Worm (Caenorhabditis elegans): ENCODE measurements around the gene Y113G7C.1.

The Y113G7C.1 gene

DNA sequence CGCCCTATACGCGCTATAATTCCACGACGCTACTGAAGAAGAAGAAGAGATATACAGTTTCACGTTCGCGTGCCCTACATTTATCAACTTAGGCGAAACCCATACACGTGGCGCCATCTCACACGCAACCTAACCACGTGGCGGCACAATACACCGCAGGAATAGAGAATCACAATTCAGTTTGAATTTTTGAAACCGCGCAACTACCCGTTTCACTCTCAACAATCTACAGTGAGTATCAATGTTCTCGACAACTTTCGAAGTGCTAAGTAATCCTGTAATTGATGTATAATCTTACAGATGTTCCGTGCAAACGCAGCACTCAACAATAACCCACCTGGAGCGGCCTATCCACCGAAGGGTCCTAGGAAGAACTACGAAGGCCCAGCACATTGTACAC lies 11.7 kb upstream of the Y113G7C.1 start, which contains the start of gene ZC15.1:
TSS of gene ZC15.1 (plus strand) at position 301 of the 400 bp plus-strand sequence.
- no peak for TF ChIP-seq snpc-4 (tag; optimal IDR thresholded peaks at IDR 0.05)

ce11 chrV:20310575-20310974 lies 7.0 kb upstream of the Y113G7C.1 start, which contains the start of gene ZC15.10:
Gene ZC15.10, plus strand, starts transcription at chrV:20310736.
- TF ChIP-seq sem-4 (tag; optimal IDR thresholded peaks at IDR 0.05) (no peak), F13H6.1 (tag; optimal IDR thresholded peaks at IDR 0.05) (no peak), sma-3 (GFP tag; optimal IDR thresholded peaks at IDR 0.05) (no peak), Y55F3AM.14 (GFP tag; optimal IDR thresholded peaks at IDR 0.05) (no peak), nhr-237 (tag; optimal IDR thresholded peaks at IDR 0.05) (no peak), nhr-77 (tag; optimal IDR thresholded peaks at IDR 0.05) (no peak), nhr-10 (tag; optimal IDR thresholded peaks at IDR 0.05) (no peak), mab-5 (tag; optimal IDR thresholded peaks at IDR 0.05) (no peak), dmd-4 (tag; optimal IDR thresholded peaks at IDR 0.05) (no peak), unc-39 (tag; optimal IDR thresholded peaks at IDR 0.05) (no peak), ZK546.5 (tag; optimal IDR thresholded peaks at IDR 0.05) (no peak), zag-1 (tag; optimal IDR thresholded peaks at IDR 0.05) (no peak), lin-11 (tag; optimal IDR thresholded peaks at IDR 0.05) (no peak), peb-1 (tag; optimal IDR thresholded peaks at IDR 0.05) (no peak), ceh-82 (tag; optimal IDR thresholded peaks at IDR 0.05) (no peak), alr-1 (tag; optimal IDR thresholded peaks at IDR 0.05) (no peak), unc-55 (GFP tag; optimal IDR thresholded peaks at IDR 0.05) (no peak), fos-1 (tag; optimal IDR thresholded peaks at IDR 0.05) (no peak), elt-3 (tag; optimal IDR thresholded peaks at IDR 0.05) (no peak)

- TF ChIP-seq egl-27 (tag; optimal IDR thresholded peaks at IDR 0.05) (no peak), aly-2 (tag; optimal IDR thresholded peaks at IDR 0.05) (no peak), zag-1 (tag; optimal IDR thresholded peaks at IDR 0.05) (no peak), nhr-11 (tag; optimal IDR thresholded peaks at IDR 0.05) (no peak), ama-1 (optimal IDR thresholded peaks at IDR 0.05) (no peak), sma-9 (GFP tag; optimal IDR thresholded peaks at IDR 0.05) (no peak), sma-9 (tag; optimal IDR thresholded peaks at IDR 0.05) (no peak), lsy-2 (tag; optimal IDR thresholded peaks at IDR 0.05) (no peak), gmeb-1 (tag; optimal IDR thresholded peaks at IDR 0.05) (no peak), F13H6.1 (tag; optimal IDR thresholded peaks at IDR 0.05) (no peak), ztf-1 (GFP tag; conservative IDR thresholded peaks at IDR 0.05) (no peak), mdl-1 (tag; optimal IDR thresholded peaks at IDR 0.05) (no peak), unc-55 (GFP tag; optimal IDR thresholded peaks at IDR 0.05) (no peak), peb-1 (tag; optimal IDR thresholded peaks at IDR 0.05) (no peak), unc-62 (GFP tag; optimal IDR thresholded peaks at IDR 0.05) (no peak), ceh-16 (tag; optimal IDR thresholded peaks at IDR 0.05) (no peak), ztf-4 (tag; optimal IDR thresholded peaks at IDR 0.05) (no peak), ztf-11 (tag; optimal IDR thresholded peaks at IDR 0.05) (no peak), nhr-129 (tag; optimal IDR thresholded peaks at IDR 0.05) (no peak), lin-11 (tag; optimal IDR thresholded peaks at IDR 0.05) (no peak)
Observed at ce11 chrV:20311519-20311918, 6.0 kb upstream of the Y113G7C.1 start, which contains the start of gene clec-262. Gene clec-262, plus strand, starts transcription at chrV:20311819.

- TF ChIP-seq ztf-1 (GFP tag; conservative IDR thresholded peaks at IDR 0.05) (no peak), sma-9 (GFP tag; optimal IDR thresholded peaks at IDR 0.05) (no peak), sma-9 (tag; optimal IDR thresholded peaks at IDR 0.05) (no peak), nhr-21 (tag; optimal IDR thresholded peaks at IDR 0.05) (no peak), mbf-1 (tag; optimal IDR thresholded peaks at IDR 0.05) (no peak)
Observed at ce11 chrV:20325417-20325816, 7.9 kb downstream of the Y113G7C.1 start, which contains the start of gene Y38H6A.1. Gene Y38H6A.1, plus strand, starts transcription at chrV:20325717.

ce11 chrV:20335264-20335663 lies 17.7 kb downstream of the Y113G7C.1 start, which contains the start of gene Y38H6A.5:
Gene Y38H6A.5, minus strand, starts transcription at chrV:20335364.
- TF ChIP-seq unc-55 (GFP tag; optimal IDR thresholded peaks at IDR 0.05) (no peak), C34F6.9 (tag; optimal IDR thresholded peaks at IDR 0.05) (no peak), unc-62 (GFP tag; optimal IDR thresholded peaks at IDR 0.05) (no peak), blmp-1 (tag; optimal IDR thresholded peaks at IDR 0.05; ENCODE audit: insufficient read depth) (no peak), nhr-21 (tag; optimal IDR thresholded peaks at IDR 0.05) (no peak), mab-5 (tag; optimal IDR thresholded peaks at IDR 0.05) (no peak), ztf-11 (tag; optimal IDR thresholded peaks at IDR 0.05) (no peak), skn-1 (tag; optimal IDR thresholded peaks at IDR 0.05) (no peak)

Measured in whole organism, L2 larva.